Fruit fly (Drosophila melanogaster) whole organism, adult: ENCODE results near the gene hng2.

ENCODE experiments used
- CG11617 ChIP-seq: fragments of 200-800 bp; sonication (Bioruptor generic); optimal IDR thresholded peaks from 2 replicates; lab custom pipeline; 2017; ENCODE audit warnings: mild to moderate bottlenecking, missing biosample characterization, missing genetic modification reagents, missing genetic modification characterization
- CG12768 ChIP-seq: fragments of 200-800 bp; sonication (Bioruptor generic); optimal IDR thresholded peaks from 2 replicates; lab custom pipeline; 2017; ENCODE audit warnings: missing biosample characterization, missing genetic modification characterization, mild to moderate bottlenecking, moderate library complexity, missing genetic modification reagents
- CG14711 ChIP-seq: fragments of 200-800 bp; sonication (Bioruptor generic); optimal IDR thresholded peaks from 2 replicates; lab custom pipeline; 2018; ENCODE audit warnings: missing biosample characterization, mild to moderate bottlenecking, missing genetic modification characterization, moderate library complexity
- CG1620 ChIP-seq: fragments of 200-800 bp; sonication (Bioruptor generic); optimal IDR thresholded peaks from 2 replicates; lab custom pipeline; 2016; ENCODE audit warnings: missing biosample characterization, missing genetic modification characterization
- CG33017 ChIP-seq: fragments of 200-800 bp; sonication (Bioruptor generic); optimal IDR thresholded peaks from 2 replicates; lab custom pipeline; 2018; ENCODE audit warnings: missing biosample characterization, mild to moderate bottlenecking, missing genetic modification characterization, moderate library complexity
- CG5204 ChIP-seq: fragments of 200-800 bp; sonication (Bioruptor generic); optimal IDR thresholded peaks from 2 replicates; lab custom pipeline; 2016; ENCODE audit warnings: missing biosample characterization, missing genetic modification characterization
- CG7045 ChIP-seq: fragments of 200-800 bp; sonication (Bioruptor generic); optimal IDR thresholded peaks from 2 replicates; lab custom pipeline; 2017; ENCODE audit warnings: missing biosample characterization, mild to moderate bottlenecking, missing genetic modification characterization
- CG7101 ChIP-seq: fragments of 200-800 bp; sonication (Bioruptor generic); optimal IDR thresholded peaks from 2 replicates; lab custom pipeline; 2018; ENCODE audit warnings: missing biosample characterization, mild to moderate bottlenecking, missing genetic modification characterization, moderate library complexity
- Clk ChIP-seq: fragments of 200-800 bp; sonication (Bioruptor generic); optimal IDR thresholded peaks from 2 replicates; lab custom pipeline; 2017; ENCODE audit warnings: missing biosample characterization, missing genetic modification characterization
- Crg-1 ChIP-seq: fragments of 200-800 bp; sonication (Bioruptor generic); optimal IDR thresholded peaks from 2 replicates; lab custom pipeline; 2016; ENCODE audit warnings: missing biosample characterization, missing genetic modification characterization
- Hr96 ChIP-seq: fragments of 200-800 bp; sonication (Bioruptor generic); optimal IDR thresholded peaks from 2 replicates; lab custom pipeline; 2016; ENCODE audit warnings: missing biosample characterization, missing genetic modification characterization
- Mnt ChIP-seq: fragments of 200-800 bp; sonication (Bioruptor generic); optimal IDR thresholded peaks from 2 replicates; lab custom pipeline; 2016; ENCODE audit warnings: missing biosample characterization, mild to moderate bottlenecking, missing genetic modification characterization
- bab1 ChIP-seq: fragments of 200-800 bp; sonication (Bioruptor generic); optimal IDR thresholded peaks from 3 replicates; lab custom pipeline; 2019; ENCODE audit warnings: missing biosample characterization, mild to moderate bottlenecking, missing genetic modification characterization, moderate library complexity
- cic ChIP-seq: fragments of 200-800 bp; sonication (Bioruptor generic); optimal IDR thresholded peaks from 2 replicates; lab custom pipeline; 2017; ENCODE audit warnings: missing biosample characterization, mild to moderate bottlenecking, missing genetic modification characterization, moderate library complexity
- cnc ChIP-seq, 2 experiments: fragments of >200 bp; optimal IDR thresholded peaks; 2 replicates each; lab custom pipeline; 2017
- kay ChIP-seq: fragments of 200-800 bp; sonication (Bioruptor generic); peaks from one replicate; lab custom pipeline; 2016; ENCODE audit warnings: missing biosample characterization, missing genetic modification characterization, borderline replicate concordance
- ovo ChIP-seq: fragments of 200-800 bp; sonication (Bioruptor generic); optimal IDR thresholded peaks from 2 replicates; lab custom pipeline; 2016; ENCODE audit warnings: missing biosample characterization, missing genetic modification characterization
- pad ChIP-seq: fragments of 200-800 bp; sonication (Bioruptor generic); optimal IDR thresholded peaks from 3 replicates; lab custom pipeline; 2017; ENCODE audit warnings: missing biosample characterization, missing genetic modification characterization, mild to moderate bottlenecking, moderate library complexity, missing genetic modification reagents
- tj ChIP-seq: fragments of 200-800 bp; sonication (Bioruptor generic); optimal IDR thresholded peaks from 3 replicates; lab custom pipeline; 2017; ENCODE audit warnings: missing biosample characterization, mild to moderate bottlenecking, missing genetic modification characterization, moderate library complexity
- toe ChIP-seq: fragments of 200-800 bp; sonication (Bioruptor generic); optimal IDR thresholded peaks from 2 replicates; lab custom pipeline; 2016; ENCODE audit warnings: missing biosample characterization, missing genetic modification characterization

hng2 gene

dm6 chr3R:8820428-8820912 lies 14.3 kb downstream of the hng2 start, which contains the start of gene aqz:
aqz (minus strand) TSS chr3R:8820682.
- peak; percentile 37 for TF ChIP-seq tj
- TF ChIP-seq CG7045 (GFP tag; lab: Kevin White, UChicago): peak; percentile 29
- peak; percentile 100 for TF ChIP-seq kay (GFP tag; lab: Kevin White, UChicago)
- TF ChIP-seq Hr96 (GFP tag; lab: Kevin White, UChicago): peak; percentile 76
- peak; percentile 73 for TF ChIP-seq cic (GFP tag; lab: Kevin White, UChicago)
- peak; percentile 71 for TF ChIP-seq Crg-1
- no peak for TF ChIP-seq CG5204 (GFP tag; lab: Kevin White, UChicago)
- peak; percentile 69 for TF ChIP-seq CG33017 (tag; lab: Kevin White, UChicago)
- TF ChIP-seq toe (GFP tag; lab: Kevin White, UChicago): peak; percentile 61
- peak; percentile 72 for TF ChIP-seq CG7101 (tag; lab: Kevin White, UChicago)
- TF ChIP-seq pad (GFP tag; lab: Kevin White, UChicago): peak; percentile 44
- TF ChIP-seq CG12768 (GFP tag; lab: Kevin White, UChicago): peak; percentile 18
- peak; percentile 86 for TF ChIP-seq CG1620 (GFP tag; lab: Kevin White, UChicago)
- peak; percentile 86 for TF ChIP-seq bab1 (GFP tag; lab: Kevin White, UChicago)
- TF ChIP-seq Mnt (GFP tag; lab: Kevin White, UChicago): peak; percentile 66
- peak; percentile 28 for TF ChIP-seq ovo (GFP tag; lab: Kevin White, UChicago)
- TF ChIP-seq CG11617 (GFP tag; lab: Kevin White, UChicago): peak; percentile 39
- TF ChIP-seq CG14711 (tag; lab: Kevin White, UChicago): peak; percentile 100
- TF ChIP-seq Clk (GFP tag; lab: Kevin White, UChicago): peak; percentile 49
- TF ChIP-seq cnc (optimal IDR thresholded peaks at IDR 0.05; lab: Kevin White, UChicago): no peak

dm6 chr3R:8821623-8822022 lies 15.5 kb downstream of the hng2 start, which contains the start of gene CG8369:
CG8369 (plus strand) TSS chr3R:8822008.
- TF ChIP-seq cnc (optimal IDR thresholded peaks at IDR 0.05; lab: Kevin White, UChicago) (no peak), toe (GFP tag; lab: Kevin White, UChicago) (no peak), CG7101 (tag; lab: Kevin White, UChicago) (peak; percentile 1), Crg-1 (no peak), bab1 (GFP tag; lab: Kevin White, UChicago) (no peak), CG33017 (tag; lab: Kevin White, UChicago) (peak; percentile 34), CG12768 (GFP tag; lab: Kevin White, UChicago) (peak; percentile 56), cic (GFP tag; lab: Kevin White, UChicago) (peak; percentile 89), CG1620 (GFP tag; lab: Kevin White, UChicago) (no peak), CG11617 (GFP tag; lab: Kevin White, UChicago) (no peak), CG5204 (GFP tag; lab: Kevin White, UChicago) (no peak), Mnt (GFP tag; lab: Kevin White, UChicago) (no peak), tj (peak; percentile 19), ovo (GFP tag; lab: Kevin White, UChicago) (peak; percentile 1)

dm6 chr3R:8822919-8823318 lies 16.8 kb downstream of the hng2 start:
- TF ChIP-seq CG33017 (tag; lab: Kevin White, UChicago) (peak; percentile 40), pad (GFP tag; lab: Kevin White, UChicago) (no peak), CG1620 (GFP tag; lab: Kevin White, UChicago) (no peak), kay (GFP tag; lab: Kevin White, UChicago) (peak; percentile 98), CG5204 (GFP tag; lab: Kevin White, UChicago) (no peak), cnc (optimal IDR thresholded peaks at IDR 0.05; lab: Kevin White, UChicago) (peak in 1 of 2 experiments; percentile 50), cic (GFP tag; lab: Kevin White, UChicago) (peak; percentile 88), CG14711 (tag; lab: Kevin White, UChicago) (peak; percentile 47), Mnt (GFP tag; lab: Kevin White, UChicago) (peak; percentile 17), CG7101 (tag; lab: Kevin White, UChicago) (no peak), CG11617 (GFP tag; lab: Kevin White, UChicago) (no peak), CG12768 (GFP tag; lab: Kevin White, UChicago) (peak; percentile 41), toe (GFP tag; lab: Kevin White, UChicago) (no peak)

dm6 chr3R:8823761-8824499 lies 17.8 kb downstream of the hng2 start, which contains the start of the genes IscU and CG8379:
IscU (minus strand) TSS chr3R:8824177.
CG8379 (plus strand) TSS chr3R:8824411.
- TF ChIP-seq cic (GFP tag; lab: Kevin White, UChicago) (no peak), CG5204 (GFP tag; lab: Kevin White, UChicago) (no peak), CG7045 (GFP tag; lab: Kevin White, UChicago) (no peak), Clk (GFP tag; lab: Kevin White, UChicago) (no peak), tj (peak; percentile 29), Hr96 (GFP tag; lab: Kevin White, UChicago) (no peak), CG12768 (GFP tag; lab: Kevin White, UChicago) (no peak), cnc (optimal IDR thresholded peaks at IDR 0.05; lab: Kevin White, UChicago) (no peak), CG14711 (tag; lab: Kevin White, UChicago) (peak; percentile 6), ovo (GFP tag; lab: Kevin White, UChicago) (no peak), pad (GFP tag; lab: Kevin White, UChicago) (no peak), CG7101 (tag; lab: Kevin White, UChicago) (peak; percentile 41), kay (GFP tag; lab: Kevin White, UChicago) (peak; percentile 82), CG33017 (tag; lab: Kevin White, UChicago) (no peak), Mnt (GFP tag; lab: Kevin White, UChicago) (peak; percentile 50), CG1620 (GFP tag; lab: Kevin White, UChicago) (no peak), toe (GFP tag; lab: Kevin White, UChicago) (no peak), bab1 (GFP tag; lab: Kevin White, UChicago) (peak; percentile 55), CG11617 (GFP tag; lab: Kevin White, UChicago) (peak; percentile 46), Crg-1 (peak; percentile 15)
